Fruit fly (Drosophila melanogaster) whole organism: Measurements from ENCODE around the gene Vps13D.

Experiments
- CG8478 ChIP-seq: fragments of >200 bp; optimal IDR thresholded peaks from 2 replicates; lab custom pipeline; 2018; ENCODE audit warnings: inconsistent platforms
- Dll ChIP-seq: fragments of >200 bp; optimal IDR thresholded peaks from 2 replicates; lab custom pipeline; 2017
- EcR ChIP-seq, 2 experiments: fragments of >200 bp; optimal IDR thresholded peaks; 2 replicates each; lab custom pipeline; 2017; ENCODE audit warnings: missing biosample characterization in 2 of 2, missing genetic modification characterization in 2 of 2, missing genetic modification reagents in 2 of 2
- pan ChIP-seq: fragments of >200 bp; optimal IDR thresholded peaks from 2 replicates; lab custom pipeline; 2017
- psq ChIP-seq: fragments of >200 bp; optimal IDR thresholded peaks from 2 replicates; lab custom pipeline; 2017
- usp ChIP-seq: fragments of >200 bp; optimal IDR thresholded peaks from 2 replicates; lab custom pipeline; 2017; ENCODE audit warnings: missing biosample characterization, missing genetic modification characterization, mixed read lengths

Gene Vps13D

DNA sequence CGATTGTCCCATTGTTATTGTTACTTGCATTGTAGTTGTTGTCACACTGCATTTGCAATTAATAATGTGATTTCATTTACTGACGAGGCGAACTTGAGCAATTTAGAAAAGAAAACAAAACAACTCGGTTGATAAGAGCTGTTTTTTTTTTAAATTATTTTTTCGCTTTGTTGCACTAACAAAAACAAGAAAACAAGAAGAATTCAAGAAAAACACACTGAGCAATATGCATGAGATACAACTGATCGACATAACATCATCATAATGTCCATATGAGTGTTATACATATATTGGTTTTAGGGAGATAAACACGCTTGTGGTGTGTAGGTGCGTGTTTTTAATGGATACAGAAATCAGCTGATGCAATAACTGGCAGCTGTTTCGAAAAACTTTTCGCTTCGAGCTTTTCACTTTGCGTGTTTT lies 47.6 kb downstream of the Vps13D start:
- TF ChIP-seq usp (GFP tag; lab: Kevin White, UChicago) (no peak), EcR (GFP tag; optimal IDR thresholded peaks at IDR 0.05; lab: Kevin White, UChicago) (no peak), pan (lab: Kevin White, UChicago) (no peak), Dll (lab: Kevin White, UChicago) (no peak), CG8478 (lab: Kevin White, UChicago) (no peak), psq (no peak)

DNA sequence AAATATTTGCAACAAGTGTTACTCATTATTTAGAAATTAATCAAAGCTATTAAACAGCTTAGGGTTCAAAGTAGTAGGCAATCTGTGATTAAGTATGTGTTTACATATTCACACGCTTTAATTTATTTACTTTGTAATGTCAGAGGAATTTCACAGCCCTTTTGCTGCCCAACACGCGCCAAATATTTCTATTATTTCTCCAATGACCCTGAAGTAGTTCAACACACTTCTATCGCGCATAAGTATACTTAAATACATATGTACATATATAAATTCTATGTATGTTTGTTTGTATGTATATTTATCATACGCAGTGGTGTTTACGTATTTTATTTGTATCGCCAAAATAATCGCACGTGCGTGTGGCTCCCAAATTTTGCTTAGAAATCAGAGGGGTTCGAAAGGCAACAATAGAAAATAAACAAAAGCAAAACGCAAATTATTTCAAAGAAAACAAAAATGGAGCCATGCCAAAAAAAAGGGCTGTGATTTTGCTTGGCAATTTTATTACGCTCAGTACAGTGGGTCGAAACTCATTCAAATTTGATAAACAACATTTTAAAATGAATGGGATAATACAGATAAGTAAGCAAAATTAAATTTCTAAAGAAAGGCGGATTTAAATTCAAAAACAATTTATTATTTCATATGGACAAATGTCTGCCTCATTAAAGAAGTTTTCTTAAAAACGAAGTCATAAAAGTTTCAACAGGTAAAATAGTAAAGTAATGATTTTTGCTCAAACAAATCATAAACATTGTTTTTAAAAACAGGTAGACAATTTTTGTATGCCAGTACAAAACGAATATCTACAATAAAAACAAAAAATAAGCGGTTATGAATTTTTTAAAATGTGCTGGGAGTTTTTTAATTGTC lies 48.5 kb downstream of the Vps13D start:
- TF ChIP-seq psq (no peak), CG8478 (lab: Kevin White, UChicago) (no peak), Dll (lab: Kevin White, UChicago) (no peak), pan (lab: Kevin White, UChicago) (no peak), usp (GFP tag; lab: Kevin White, UChicago) (no peak), EcR (GFP tag; optimal IDR thresholded peaks at IDR 0.05; lab: Kevin White, UChicago) (no peak)

DNA sequence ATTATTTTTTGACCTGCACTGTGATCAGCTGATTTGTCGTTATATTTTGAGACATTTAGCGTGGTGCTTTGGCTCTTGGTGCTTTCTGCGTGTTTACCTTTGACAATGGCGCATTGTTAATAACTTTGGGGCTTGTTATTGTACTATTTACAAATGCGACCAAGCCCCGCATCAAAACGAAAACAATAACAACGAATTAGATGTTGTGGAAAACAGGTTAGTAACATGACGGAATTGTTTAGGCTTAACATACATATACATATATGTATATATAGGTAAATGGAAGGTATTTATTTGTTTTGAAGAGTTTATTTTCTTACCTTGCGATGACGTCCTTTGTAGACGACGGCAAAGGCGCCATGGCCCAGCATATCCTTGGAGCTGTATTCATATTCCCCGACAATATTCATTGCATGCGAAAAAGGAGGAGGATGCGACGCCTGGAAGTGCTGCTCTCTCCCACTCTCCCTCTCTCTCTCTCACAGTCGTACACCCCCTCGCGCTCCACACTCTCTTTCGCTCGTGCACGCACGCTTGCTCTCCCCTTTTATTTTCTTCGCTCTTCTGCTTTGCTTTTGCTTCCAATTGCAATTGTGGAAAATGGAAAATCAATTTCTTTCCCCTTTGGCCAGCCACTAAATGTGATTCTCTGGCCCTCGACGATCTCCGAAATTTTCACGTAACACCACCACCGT lies 49.3 kb downstream of the Vps13D start:
- TF ChIP-seq Dll (lab: Kevin White, UChicago), result no peak
- no peak for TF ChIP-seq CG8478 (lab: Kevin White, UChicago)
- TF ChIP-seq pan (lab: Kevin White, UChicago), result no peak
- no peak for TF ChIP-seq EcR (GFP tag; optimal IDR thresholded peaks at IDR 0.05; lab: Kevin White, UChicago)
- no peak for TF ChIP-seq psq
- TF ChIP-seq usp (GFP tag; lab: Kevin White, UChicago), result no peak

DNA sequence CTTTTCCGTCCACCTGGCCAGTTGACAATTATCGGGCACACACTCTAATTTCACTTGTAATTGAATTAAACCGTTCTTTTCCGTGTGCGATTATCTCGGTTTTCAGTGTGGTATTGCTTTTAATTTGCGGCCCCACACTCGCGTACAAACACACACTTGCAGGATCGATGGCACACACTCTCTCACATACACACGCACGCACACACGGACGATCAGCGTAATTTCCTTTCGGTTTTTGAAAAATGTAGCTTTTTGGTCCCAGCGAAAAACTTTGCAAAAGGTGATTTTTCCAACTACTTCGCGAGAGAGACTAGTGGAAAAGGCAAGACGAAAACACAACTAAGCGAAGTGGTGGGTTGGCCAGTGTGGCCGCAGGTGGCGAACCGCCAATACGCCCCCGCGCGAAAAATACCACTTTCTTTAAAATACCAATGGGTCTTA lies 49.9 kb downstream of the Vps13D start, which contains the start of gene Atg1:
Atg1 (minus strand) TSS at position 387 of the 441 bp plus-strand sequence.
- TF ChIP-seq psq (no peak), pan (lab: Kevin White, UChicago) (no peak), Dll (lab: Kevin White, UChicago) (no peak), CG8478 (lab: Kevin White, UChicago) (no peak), usp (GFP tag; lab: Kevin White, UChicago) (no peak), EcR (GFP tag; optimal IDR thresholded peaks at IDR 0.05; lab: Kevin White, UChicago) (no peak)

DNA sequence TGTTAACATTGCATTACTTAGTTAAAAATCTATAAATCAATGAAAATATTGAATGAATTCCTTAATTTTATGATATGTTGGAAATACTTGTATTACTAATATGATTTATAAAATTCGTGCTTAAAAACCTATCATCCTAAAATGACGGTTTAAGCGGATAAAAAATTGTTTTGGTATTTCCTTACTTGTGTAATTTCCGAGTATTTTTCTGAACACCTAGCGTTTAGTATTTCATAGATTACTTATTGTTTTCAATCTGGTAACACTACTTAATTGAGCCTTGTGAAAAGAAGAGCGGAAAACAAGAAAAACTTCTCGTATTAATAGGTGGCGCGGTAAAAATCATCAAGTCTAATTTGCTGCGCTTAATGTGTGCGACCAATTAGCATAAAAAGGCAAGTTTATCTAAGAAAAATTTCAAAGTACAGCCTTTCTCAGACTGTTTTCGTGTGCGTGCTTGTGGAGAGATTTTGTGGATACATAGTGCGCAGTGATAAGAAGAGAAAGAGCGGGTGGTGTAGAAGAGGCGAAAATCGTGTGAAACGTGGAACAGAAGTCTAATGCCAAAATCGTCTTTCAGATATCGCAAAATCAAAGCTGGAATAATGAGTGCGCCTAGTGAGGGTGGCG lies 50.9 kb downstream of the Vps13D start, which contains the start of gene Sap130:
Sap130 (plus strand) TSS at position 243 of the 630 bp plus-strand sequence.
- TF ChIP-seq usp (GFP tag; lab: Kevin White, UChicago) (no peak), CG8478 (lab: Kevin White, UChicago) (no peak), pan (lab: Kevin White, UChicago) (no peak), psq (no peak), Dll (lab: Kevin White, UChicago) (no peak), EcR (GFP tag; optimal IDR thresholded peaks at IDR 0.05; lab: Kevin White, UChicago) (no peak)

DNA sequence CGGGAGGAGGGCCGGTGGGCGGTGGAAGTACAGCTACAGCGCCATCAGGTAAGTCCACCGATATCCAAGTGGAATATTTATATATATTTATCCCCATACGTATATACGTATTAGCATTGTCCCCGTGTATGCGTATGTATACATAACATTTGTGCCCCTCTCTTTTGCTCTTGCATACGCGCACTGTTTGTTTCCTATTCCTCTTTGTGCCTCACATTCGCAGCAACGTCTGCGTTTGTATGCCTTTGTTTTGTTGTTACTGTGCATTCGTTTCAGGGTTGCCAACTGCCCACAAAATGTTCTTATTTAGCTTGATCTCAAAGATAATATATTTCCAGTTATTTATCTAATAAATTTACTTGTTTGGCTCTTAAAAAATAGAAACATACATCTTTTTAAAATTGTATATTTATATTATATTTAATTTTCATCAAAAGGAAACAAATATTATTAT lies 51.5 kb downstream of the Vps13D start:
- TF ChIP-seq psq (peak; percentile 80), Dll (lab: Kevin White, UChicago) (no peak)

DNA sequence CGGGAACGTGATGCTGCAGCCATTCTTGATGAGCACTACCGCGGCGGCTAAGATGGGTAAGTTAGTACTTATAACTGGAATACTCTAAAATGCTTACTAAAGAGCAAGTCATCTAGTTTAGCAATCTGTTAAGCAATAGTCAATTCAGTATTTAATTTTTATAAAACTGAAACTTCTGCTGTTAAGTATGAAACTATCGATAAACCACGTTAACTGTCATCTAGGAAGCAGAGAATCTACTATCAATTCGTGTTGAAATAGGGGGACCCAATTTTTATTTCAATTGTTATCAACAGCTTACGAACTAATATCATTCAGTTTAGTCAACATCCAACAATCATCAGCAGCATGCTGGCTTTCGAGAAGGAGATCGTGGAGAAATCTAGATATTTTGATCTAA lies 53.6 kb downstream of the Vps13D start, which contains the start of gene CG32110:
CG32110 (plus strand) TSS at position 301 of the 400 bp plus-strand sequence.
- TF ChIP-seq Dll (lab: Kevin White, UChicago) (no peak), usp (GFP tag; lab: Kevin White, UChicago) (no peak), EcR (GFP tag; optimal IDR thresholded peaks at IDR 0.05; lab: Kevin White, UChicago) (no peak), CG8478 (lab: Kevin White, UChicago) (no peak)

DNA sequence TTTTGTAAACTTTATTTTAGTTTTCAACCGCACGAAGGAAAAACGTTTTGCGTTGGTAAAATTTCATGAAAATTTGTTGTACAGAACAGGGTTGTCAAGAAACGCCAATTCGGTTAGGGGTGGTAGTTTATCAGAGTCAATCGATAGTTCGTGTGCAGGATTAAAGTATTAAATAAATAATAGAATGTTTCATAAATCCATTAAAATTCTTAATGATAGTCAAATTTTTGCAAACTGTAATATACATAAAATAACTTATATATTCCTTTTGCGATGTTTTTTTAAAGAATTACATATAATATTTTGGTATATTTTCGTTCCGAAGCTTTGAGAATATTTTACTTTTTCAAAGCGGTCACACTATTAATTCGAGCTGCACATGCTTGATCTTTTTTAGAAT lies 59.1 kb downstream of the Vps13D start, which contains the start of the genes Sf3a2 and CG42588:
Sf3a2 (minus strand) TSS at position 113 of the 400 bp plus-strand sequence.
CG42588 (plus strand) TSS at position 348 of the 400 bp plus-strand sequence.
- no peak for TF ChIP-seq pan (lab: Kevin White, UChicago)
- TF ChIP-seq Dll (lab: Kevin White, UChicago), result no peak
- TF ChIP-seq EcR (GFP tag; optimal IDR thresholded peaks at IDR 0.05; lab: Kevin White, UChicago), result no peak
- TF ChIP-seq usp (GFP tag; lab: Kevin White, UChicago), result no peak
- no peak for TF ChIP-seq CG8478 (lab: Kevin White, UChicago)
- no peak for TF ChIP-seq psq

DNA sequence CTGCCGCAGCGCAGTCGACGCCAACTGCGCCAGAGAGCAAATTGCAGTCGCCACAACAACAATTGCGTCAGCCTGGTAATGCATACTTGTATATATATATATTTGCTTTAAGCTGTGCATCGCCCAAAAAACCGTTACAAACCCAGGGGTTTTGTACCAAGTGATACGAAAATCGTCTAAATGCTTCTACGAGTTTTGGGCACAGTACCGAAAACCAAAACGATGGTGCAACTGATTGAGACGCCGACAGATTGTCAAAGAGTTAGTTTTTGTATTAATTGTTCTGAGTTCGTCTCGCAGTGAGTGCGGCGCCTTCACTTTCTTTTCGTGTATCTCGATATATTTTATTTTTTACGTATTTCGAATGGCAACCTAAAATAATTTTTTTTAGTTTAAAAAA lies 60.0 kb downstream of the Vps13D start:
- TF ChIP-seq Dll (lab: Kevin White, UChicago) (no peak), usp (GFP tag; lab: Kevin White, UChicago) (no peak), CG8478 (lab: Kevin White, UChicago) (no peak), pan (lab: Kevin White, UChicago) (no peak), EcR (GFP tag; optimal IDR thresholded peaks at IDR 0.05; lab: Kevin White, UChicago) (no peak), psq (no peak)

DNA sequence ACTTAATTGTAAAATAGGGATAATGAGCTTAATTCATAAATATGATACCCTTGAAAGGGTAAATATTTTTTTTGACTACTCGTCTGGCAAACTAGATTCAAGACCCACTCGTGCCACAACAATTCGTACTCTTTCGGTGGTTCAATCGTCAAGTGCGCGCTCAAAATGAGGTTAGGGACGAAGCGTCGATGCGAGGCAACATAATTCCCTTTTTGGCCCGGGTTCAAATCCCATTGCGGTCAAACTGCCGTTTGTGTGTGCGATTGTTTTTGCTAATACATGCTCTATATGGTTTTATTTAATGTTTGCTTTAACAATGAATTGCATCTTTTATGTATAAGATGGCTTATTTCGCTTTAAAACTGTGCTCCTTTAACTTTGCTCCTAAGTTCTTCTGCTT lies 60.9 kb downstream of the Vps13D start:
- no peak for TF ChIP-seq CG8478 (lab: Kevin White, UChicago)
- TF ChIP-seq psq, result no peak
- no peak for TF ChIP-seq Dll (lab: Kevin White, UChicago)
- TF ChIP-seq usp (GFP tag; lab: Kevin White, UChicago), result no peak
